Worm (Caenorhabditis elegans) whole organism, L3 larva: ENCODE results near the gene F45E6.1.

Experiments
- R02D3.7 ChIP-seq: fragments of 150-350 bp; optimal IDR thresholded peaks from 2 replicates; lab custom pipeline; 2014; ENCODE audit warnings: missing biosample characterization, missing genetic modification characterization
- ZK546.5 ChIP-seq: sonication (generic microtip); optimal IDR thresholded peaks from 2 replicates; lab custom pipeline; 2017; ENCODE audit warnings: missing biosample characterization, missing genetic modification characterization
- aly-2 ChIP-seq: fragments of 150-350 bp; optimal IDR thresholded peaks from 2 replicates; lab custom pipeline; 2014; ENCODE audit warnings: missing biosample characterization, missing genetic modification characterization
- ama-1 ChIP-seq: fragments of 150-350 bp; optimal IDR thresholded peaks from 2 replicates; lab custom pipeline; 2018
- ceh-28 ChIP-seq: fragments of 150-350 bp; optimal IDR thresholded peaks from 2 replicates; lab custom pipeline; 2014; ENCODE audit warnings: missing biosample characterization, missing genetic modification reagents, missing genetic modification characterization
- ceh-82 ChIP-seq: fragments of 150-350 bp; optimal IDR thresholded peaks from 2 replicates; lab custom pipeline; 2014; ENCODE audit warnings: missing biosample characterization, missing genetic modification characterization
- ceh-9 ChIP-seq: sonication (generic microtip); optimal IDR thresholded peaks from 2 replicates; lab custom pipeline; 2018; ENCODE audit warnings: missing biosample characterization, missing genetic modification characterization
- daf-12 ChIP-seq: fragments of 150-350 bp; optimal IDR thresholded peaks from 2 replicates; lab custom pipeline; 2014; ENCODE audit warnings: missing biosample characterization, missing genetic modification reagents, missing genetic modification characterization
- egl-27 ChIP-seq: sonication (generic microtip); optimal IDR thresholded peaks from 4 replicates; lab custom pipeline; 2017; ENCODE audit warnings: missing biosample characterization, missing genetic modification reagents, missing genetic modification characterization
- egl-5 ChIP-seq: fragments of 150-350 bp; optimal IDR thresholded peaks from 2 replicates; lab custom pipeline; 2017; ENCODE audit warnings: missing biosample characterization, missing genetic modification reagents, missing genetic modification characterization, inconsistent platforms
- elt-1 ChIP-seq: fragments of 150-350 bp; optimal IDR thresholded peaks from 2 replicates; lab custom pipeline; 2014; ENCODE audit warnings: missing biosample characterization, missing genetic modification characterization
- elt-2 ChIP-seq: sonication (generic microtip); optimal IDR thresholded peaks from 2 replicates; lab custom pipeline; 2016; ENCODE audit warnings: missing genetic modification reagents, mild to moderate bottlenecking, missing genetic modification characterization, missing compliant biosample characterization
- elt-3 ChIP-seq, 3 experiments: fragments of 150-350 bp in 1 of 3; sonication (generic microtip) in 2 of 3; optimal IDR thresholded peaks; 2 replicates in 2 of 3; 4 replicates in 1 of 3; lab custom pipeline; 2014 to 2017; ENCODE audit warnings: missing biosample characterization in 3 of 3, missing genetic modification characterization in 3 of 3
- fkh-10 ChIP-seq: sonication (generic microtip); optimal IDR thresholded peaks from 2 replicates; lab custom pipeline; 2017; ENCODE audit warnings: missing biosample characterization, missing genetic modification reagents, missing genetic modification characterization
- fos-1 ChIP-seq: fragments of 150-350 bp; optimal IDR thresholded peaks from 2 replicates; lab custom pipeline; 2014; ENCODE audit warnings: missing biosample characterization, missing genetic modification characterization
- jun-1 ChIP-seq: fragments of 150-350 bp; optimal IDR thresholded peaks from 2 replicates; lab custom pipeline; 2014; ENCODE audit warnings: missing biosample characterization, missing genetic modification reagents, missing genetic modification characterization
- lin-15B ChIP-seq: fragments of 150-350 bp; optimal IDR thresholded peaks from 2 replicates; lab custom pipeline; 2014; ENCODE audit warnings: missing biosample characterization, missing genetic modification characterization
- lin-39 ChIP-seq: fragments of 150-350 bp; optimal IDR thresholded peaks from 2 replicates; lab custom pipeline; 2018; ENCODE audit warnings: missing biosample characterization, missing genetic modification reagents, missing genetic modification characterization
- lsy-12 ChIP-seq: sonication (generic microtip); optimal IDR thresholded peaks from 2 replicates; lab custom pipeline; 2016; ENCODE audit warnings: mild to moderate bottlenecking, missing genetic modification characterization, missing compliant biosample characterization
- mdl-1 ChIP-seq: fragments of 150-350 bp; optimal IDR thresholded peaks from 2 replicates; lab custom pipeline; 2014; ENCODE audit warnings: missing biosample characterization, missing genetic modification characterization
- mml-1 ChIP-seq: fragments of 150-350 bp; sonication (generic microtip); optimal IDR thresholded peaks from 3 replicates; lab custom pipeline; 2014; ENCODE audit warnings: missing biosample characterization, missing genetic modification characterization
- nfya-1 ChIP-seq: sonication (generic microtip); optimal IDR thresholded peaks from 2 replicates; lab custom pipeline; 2017; ENCODE audit warnings: missing genetic modification characterization, mild to moderate bottlenecking, missing compliant biosample characterization, antibody characterized with exemption, moderate library complexity; ENCODE audit not compliant: insufficient read depth
- nhr-12 ChIP-seq: fragments of 150-350 bp; optimal IDR thresholded peaks from 2 replicates; lab custom pipeline; 2014; ENCODE audit warnings: missing biosample characterization, missing genetic modification characterization
- nhr-23 ChIP-seq: fragments of 150-350 bp; optimal IDR thresholded peaks from 2 replicates; lab custom pipeline; 2014; ENCODE audit warnings: missing biosample characterization, missing genetic modification reagents, missing genetic modification characterization
- nhr-237 ChIP-seq: fragments of 150-350 bp; optimal IDR thresholded peaks from 2 replicates; lab custom pipeline; 2014; ENCODE audit warnings: missing biosample characterization, missing genetic modification characterization
- nhr-25 ChIP-seq: sonication (generic microtip); optimal IDR thresholded peaks from 2 replicates; lab custom pipeline; 2017; ENCODE audit warnings: missing biosample characterization, missing genetic modification characterization
- nhr-28 ChIP-seq: fragments of 150-350 bp; optimal IDR thresholded peaks from 2 replicates; lab custom pipeline; 2014; ENCODE audit warnings: missing biosample characterization, missing genetic modification characterization
- nhr-43 ChIP-seq: sonication (generic microtip); optimal IDR thresholded peaks from 2 replicates; lab custom pipeline; 2016; ENCODE audit warnings: mild to moderate bottlenecking, missing genetic modification characterization, missing compliant biosample characterization; ENCODE audit not compliant: poor library complexity, severe bottlenecking
- nhr-67 ChIP-seq: fragments of 150-350 bp; optimal IDR thresholded peaks from 2 replicates; lab custom pipeline; 2014; ENCODE audit warnings: missing biosample characterization, missing genetic modification characterization
- nhr-76 ChIP-seq: fragments of 150-350 bp; sonication (generic microtip); optimal IDR thresholded peaks from 5 replicates; lab custom pipeline; 2014; ENCODE audit warnings: missing biosample characterization, missing genetic modification characterization
- nhr-77 ChIP-seq: fragments of 150-350 bp; optimal IDR thresholded peaks from 2 replicates; lab custom pipeline; 2014; ENCODE audit warnings: missing biosample characterization, missing genetic modification characterization
- pha-4 ChIP-seq: fragments of 150-350 bp; optimal IDR thresholded peaks from 2 replicates; lab custom pipeline; 2014; ENCODE audit warnings: missing biosample characterization, missing genetic modification reagents, missing genetic modification characterization
- pqm-1 ChIP-seq: fragments of 150-350 bp; optimal IDR thresholded peaks from 2 replicates; lab custom pipeline; 2017; ENCODE audit warnings: missing biosample characterization, missing genetic modification characterization, inconsistent platforms
- sea-2 ChIP-seq: fragments of 150-350 bp; sonication (generic microtip); optimal IDR thresholded peaks from 4 replicates; lab custom pipeline; 2014; ENCODE audit warnings: missing biosample characterization, missing genetic modification reagents, missing genetic modification characterization
- skn-1 ChIP-seq: fragments of 150-350 bp; optimal IDR thresholded peaks from 2 replicates; lab custom pipeline; 2014; ENCODE audit warnings: missing biosample characterization, missing genetic modification characterization
- snpc-4 ChIP-seq: fragments of 150-350 bp; optimal IDR thresholded peaks from 2 replicates; lab custom pipeline; 2014; ENCODE audit warnings: missing biosample characterization, missing genetic modification characterization
- tbx-2 ChIP-seq: sonication (generic microtip); optimal IDR thresholded peaks from 2 replicates; lab custom pipeline; 2016; ENCODE audit warnings: mild to moderate bottlenecking, missing genetic modification characterization, missing compliant biosample characterization
- unc-39 ChIP-seq: sonication (generic microtip); optimal IDR thresholded peaks from 4 replicates; lab custom pipeline; 2017; ENCODE audit warnings: missing biosample characterization, missing genetic modification characterization
- unc-62 ChIP-seq: fragments of 150-350 bp; sonication (generic microtip); optimal IDR thresholded peaks from 4 replicates; lab custom pipeline; 2014; ENCODE audit warnings: missing biosample characterization, missing genetic modification reagents, missing genetic modification characterization
- zag-1 ChIP-seq: fragments of 150-350 bp; optimal IDR thresholded peaks from 2 replicates; lab custom pipeline; 2014; ENCODE audit warnings: missing biosample characterization, missing genetic modification characterization
- ztf-11 ChIP-seq: fragments of 150-350 bp; optimal IDR thresholded peaks from 2 replicates; lab custom pipeline; 2014; ENCODE audit warnings: missing biosample characterization, missing genetic modification characterization
- ztf-4 ChIP-seq: fragments of 150-350 bp; optimal IDR thresholded peaks from 2 replicates; lab custom pipeline; 2014; ENCODE audit warnings: missing biosample characterization, missing genetic modification characterization

The F45E6.1 gene

ce11 chrX:12518469-12518868 is 41.2 kb upstream of the F45E6.1 start:
- TF ChIP-seq fkh-10 (GFP tag; lab: Kevin White, UChicago) (no peak), nhr-12 (no peak), unc-62 (no peak), nhr-237 (tag; lab: Kevin White, UChicago) (no peak), fos-1 (tag; lab: Kevin White, UChicago) (no peak), zag-1 (tag; lab: Kevin White, UChicago) (no peak), lin-39 (tag; lab: Kevin White, UChicago) (no peak), mdl-1 (tag; lab: Kevin White, UChicago) (no peak), elt-3 (tag; optimal IDR thresholded peaks at IDR 0.05; lab: Kevin White, UChicago) (no peak), nhr-76 (no peak), sea-2 (GFP tag; lab: Kevin White, UChicago) (no peak), ceh-9 (no peak), pqm-1 (peak; percentile 97), unc-39 (tag; lab: Kevin White, UChicago) (no peak), nhr-77 (tag; lab: Kevin White, UChicago) (no peak), elt-2 (tag; lab: Kevin White, UChicago) (peak; percentile 96), jun-1 (tag; lab: Kevin White, UChicago) (peak; percentile 54), tbx-2 (tag; lab: Kevin White, UChicago) (no peak), ztf-11 (no peak), R02D3.7 (no peak), egl-5 (tag; lab: Kevin White, UChicago) (no peak), ZK546.5 (tag; lab: Kevin White, UChicago) (no peak), mml-1 (tag; lab: Kevin White, UChicago) (no peak), daf-12 (tag; lab: Kevin White, UChicago) (no peak), aly-2 (tag; lab: Kevin White, UChicago) (no peak), ceh-28 (tag; lab: Kevin White, UChicago) (no peak), pha-4 (peak; percentile 38), nhr-67 (tag; lab: Kevin White, UChicago) (no peak), skn-1 (tag; lab: Kevin White, UChicago) (no peak), elt-1 (no peak), lin-15B (tag; lab: Kevin White, UChicago) (no peak), snpc-4 (no peak), nhr-23 (tag; lab: Kevin White, UChicago) (no peak)

ce11 chrX:12517886-12518285 is 40.6 kb upstream of the F45E6.1 start:
- TF ChIP-seq mml-1 (tag; lab: Kevin White, UChicago), result no peak
- no peak for TF ChIP-seq aly-2 (tag; lab: Kevin White, UChicago)
- no peak for TF ChIP-seq nhr-25 (tag; lab: Kevin White, UChicago)
- no peak for TF ChIP-seq ceh-28 (tag; lab: Kevin White, UChicago)
- no peak for TF ChIP-seq skn-1 (tag; lab: Kevin White, UChicago)
- TF ChIP-seq elt-3 (tag; optimal IDR thresholded peaks at IDR 0.05; lab: Kevin White, UChicago), result no peak
- no peak for TF ChIP-seq ztf-4
- TF ChIP-seq nhr-237 (tag; lab: Kevin White, UChicago), result no peak
- TF ChIP-seq snpc-4, result no peak
- no peak for TF ChIP-seq egl-5 (tag; lab: Kevin White, UChicago)
- no peak for TF ChIP-seq nhr-12
- TF ChIP-seq nhr-76, result no peak
- no peak for TF ChIP-seq elt-2 (tag; lab: Kevin White, UChicago)
- no peak for TF ChIP-seq ZK546.5 (tag; lab: Kevin White, UChicago)
- no peak for TF ChIP-seq ceh-9
- TF ChIP-seq nhr-23 (tag; lab: Kevin White, UChicago), result no peak
- TF ChIP-seq R02D3.7, result no peak
- TF ChIP-seq ztf-11, result no peak
- peak; percentile 70 for TF ChIP-seq lsy-12 (tag; lab: Kevin White, UChicago)
- no peak for TF ChIP-seq ceh-82 (tag; lab: Kevin White, UChicago)
- no peak for TF ChIP-seq elt-1
- no peak for TF ChIP-seq mdl-1 (tag; lab: Kevin White, UChicago)
- TF ChIP-seq fos-1 (tag; lab: Kevin White, UChicago), result no peak
- TF ChIP-seq egl-27, result peak; percentile 53
- peak; percentile 36 for TF ChIP-seq ama-1

DNA sequence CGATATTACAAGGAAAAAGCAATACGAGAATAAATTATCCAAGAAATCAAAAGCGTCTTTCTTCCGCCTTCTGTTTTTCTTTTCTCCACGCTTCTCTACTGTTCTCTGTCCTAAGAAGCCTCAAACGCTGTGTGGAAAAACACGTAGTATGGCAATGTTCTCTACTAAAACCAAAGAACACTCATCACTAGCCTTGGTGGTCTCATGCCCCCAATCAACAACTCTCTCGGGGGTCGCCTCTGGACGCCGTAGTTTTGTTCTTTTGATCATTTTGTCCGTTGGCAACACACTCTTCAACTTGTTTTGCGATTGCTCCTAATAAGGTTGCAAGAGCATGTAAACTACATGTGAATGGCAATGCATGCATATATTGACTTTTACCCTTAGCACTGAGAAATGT is 40.1 kb upstream of the F45E6.1 start:
- TF ChIP-seq nhr-23 (tag; lab: Kevin White, UChicago), result peak; percentile 88
- TF ChIP-seq nhr-43 (tag; lab: Kevin White, UChicago), result peak; percentile 80
- no peak for TF ChIP-seq aly-2 (tag; lab: Kevin White, UChicago)
- TF ChIP-seq nhr-28 (tag; lab: Kevin White, UChicago), result no peak
- TF ChIP-seq elt-2 (tag; lab: Kevin White, UChicago), result peak; percentile 29
- no peak for TF ChIP-seq lsy-12 (tag; lab: Kevin White, UChicago)
- peak; percentile 19 for TF ChIP-seq pha-4
- no peak for TF ChIP-seq snpc-4
- TF ChIP-seq lin-39 (tag; lab: Kevin White, UChicago), result peak; percentile 77
- TF ChIP-seq elt-3 (tag; optimal IDR thresholded peaks at IDR 0.05; lab: Kevin White, UChicago), result no peak
- TF ChIP-seq nfya-1, result peak; percentile 66
- no peak for TF ChIP-seq mdl-1 (tag; lab: Kevin White, UChicago)
- peak; percentile 11 for TF ChIP-seq ama-1
- peak; percentile 32 for TF ChIP-seq nhr-25 (tag; lab: Kevin White, UChicago)
- no peak for TF ChIP-seq nhr-67 (tag; lab: Kevin White, UChicago)
